Worm (Caenorhabditis elegans): ENCODE data around the gene Y51H4A.6.

Y51H4A.6 gene

DNA sequence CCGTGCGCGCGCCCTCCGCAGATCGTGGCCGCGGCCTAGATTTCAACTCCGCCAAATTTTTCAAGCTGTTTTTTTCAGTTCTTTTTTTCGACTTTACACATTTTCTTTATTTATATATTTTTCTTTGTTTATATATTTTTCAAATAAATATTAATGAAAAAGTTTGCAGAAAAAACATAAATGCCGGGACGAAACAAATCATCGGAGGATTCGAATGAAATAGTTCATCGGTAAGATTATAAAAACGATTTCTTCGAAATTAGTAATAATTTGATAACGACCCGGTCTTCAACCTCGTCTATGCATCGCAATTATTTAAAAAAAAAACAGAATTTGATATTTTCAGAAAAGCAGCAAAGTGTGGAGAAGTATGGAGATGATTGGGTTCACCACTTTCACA lies at the start of gene Y51H4A.6:
Gene Y51H4A.6 (plus strand): TSS at position 301 of the 400 bp plus-strand sequence.
- TF ChIP-seq F57C9.4 (tag; optimal IDR thresholded peaks at IDR 0.05) = no peak
- no peak for TF ChIP-seq cebp-1 (GFP tag; IDR thresholded peaks at IDR 0.05)
- no peak for TF ChIP-seq cebp-1 (tag; optimal IDR thresholded peaks at IDR 0.05)
- TF ChIP-seq rec-8 (tag; optimal IDR thresholded peaks at IDR 0.05) = no peak
- no peak for TF ChIP-seq ztf-18 (tag; optimal IDR thresholded peaks at IDR 0.05)
- TF ChIP-seq snpc-1.1 (tag; optimal IDR thresholded peaks at IDR 0.05; ENCODE audit: insufficient read depth) = no peak
- TF ChIP-seq F23B12.7 (tag; optimal IDR thresholded peaks at IDR 0.05; ENCODE audit: insufficient read depth) = no peak
- TF ChIP-seq Y95B8A.8 (GFP tag; IDR thresholded peaks at IDR 0.05) = no peak
- no peak for TF ChIP-seq snpc-4 (GFP tag; optimal IDR thresholded peaks at IDR 0.05)
- no peak for TF ChIP-seq snpc-4 (tag; optimal IDR thresholded peaks at IDR 0.05)
- TF ChIP-seq bed-1 (GFP tag; IDR thresholded peaks at IDR 0.05) = no peak
- no peak for TF ChIP-seq repo-1 (tag; optimal IDR thresholded peaks at IDR 0.05)
- no peak for TF ChIP-seq Y79H2A.3 (GFP tag; conservative IDR thresholded peaks at IDR 0.05)
- no peak for TF ChIP-seq C06A6.2 (GFP tag; conservative IDR thresholded peaks at IDR 0.05)
- TF ChIP-seq pbrm-1 (GFP tag; IDR thresholded peaks at IDR 0.05) = no peak
- no peak for TF ChIP-seq let-526 (GFP tag; IDR thresholded peaks at IDR 0.05)

DNA sequence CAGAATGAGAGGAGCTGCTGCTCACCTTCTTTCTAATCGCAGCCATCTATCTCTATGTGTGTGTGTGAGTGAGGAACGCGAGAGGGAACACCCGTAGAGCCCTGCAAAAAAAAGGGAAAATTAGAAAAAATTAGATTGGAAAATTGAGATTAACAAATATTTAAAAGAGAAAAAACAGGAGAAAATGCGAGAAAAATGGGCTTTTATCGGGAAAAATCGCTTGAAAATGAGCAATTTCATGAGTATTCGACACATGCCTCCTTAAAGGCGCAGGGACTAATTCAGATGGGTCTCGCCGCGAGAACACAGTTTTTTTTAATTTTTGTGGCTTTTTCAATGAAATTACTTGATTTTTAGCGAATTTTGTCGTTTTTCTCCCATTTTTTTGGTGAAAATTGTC lies 44.5 kb upstream of the Y51H4A.6 start, which contains the start of gene rho-1:
Gene rho-1 (minus strand): TSS at position 101 of the 400 bp plus-strand sequence.
- TF ChIP-seq nfya-1 (tag; optimal IDR thresholded peaks at IDR 0.05; ENCODE audit: borderline replicate concordance, insufficient read depth) (no peak), B0035.1 (tag; optimal IDR thresholded peaks at IDR 0.05) (no peak), repo-1 (tag; optimal IDR thresholded peaks at IDR 0.05) (no peak), nhr-90 (tag; optimal IDR thresholded peaks at IDR 0.05) (no peak), F57C9.4 (tag; optimal IDR thresholded peaks at IDR 0.05) (no peak), unc-130 (GFP tag; optimal IDR thresholded peaks at IDR 0.05) (no peak), cebp-2 (GFP tag; IDR thresholded peaks at IDR 0.05) (no peak), snpc-4 (GFP tag; optimal IDR thresholded peaks at IDR 0.05) (no peak), snpc-4 (tag; optimal IDR thresholded peaks at IDR 0.05) (no peak), ceh-40 (GFP tag; IDR thresholded peaks at IDR 0.05) (no peak), ceh-100 (GFP tag; IDR thresholded peaks at IDR 0.05) (no peak), bed-1 (GFP tag; IDR thresholded peaks at IDR 0.05) (no peak), hsf-1 (GFP tag; IDR thresholded peaks at IDR 0.05) (no peak), snpc-1.3 (tag; optimal IDR thresholded peaks at IDR 0.05; ENCODE audit: insufficient read depth) (no peak), mxl-1 (tag; optimal IDR thresholded peaks at IDR 0.05) (no peak), him-1 (tag; optimal IDR thresholded peaks at IDR 0.05) (no peak), mel-28 (tag; optimal IDR thresholded peaks at IDR 0.05; ENCODE audit: borderline replicate concordance) (no peak), F55B11.4 (tag; optimal IDR thresholded peaks at IDR 0.05; ENCODE audit: borderline replicate concordance, insufficient read depth) (no peak), ama-1 (optimal IDR thresholded peaks at IDR 0.05) (no peak), ama-1 (GFP tag; optimal IDR thresholded peaks at IDR 0.05) (no peak)

DNA sequence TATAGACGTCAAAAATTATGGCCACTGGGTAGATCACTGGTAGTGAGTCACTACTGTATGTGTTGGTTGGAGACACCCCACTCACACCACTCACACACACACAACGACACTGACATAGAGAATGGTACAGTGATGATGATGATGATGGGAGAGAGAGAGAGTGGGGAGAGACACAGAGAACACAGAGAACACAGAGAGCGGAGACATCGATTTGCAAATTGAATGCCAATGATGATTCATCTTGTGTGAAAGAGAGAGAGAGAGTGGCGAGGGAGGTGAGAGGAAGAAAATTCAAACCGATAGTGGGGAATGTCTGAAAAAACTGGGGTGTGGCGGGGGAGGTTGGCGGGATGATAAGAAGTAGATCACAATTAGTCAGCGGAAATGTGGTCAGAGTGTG lies 43.5 kb upstream of the Y51H4A.6 start:
- TF ChIP-seq ceh-91 (GFP tag; IDR thresholded peaks at IDR 0.05) (no peak), nfyb-1 (GFP tag; IDR thresholded peaks at IDR 0.05) (no peak), B0261.1 (tag; optimal IDR thresholded peaks at IDR 0.05) (no peak), snpc-4 (GFP tag; optimal IDR thresholded peaks at IDR 0.05) (no peak), snpc-4 (tag; optimal IDR thresholded peaks at IDR 0.05) (peak in 2 of 4 experiments; percentile 16 to 25), ceh-58 (GFP tag; IDR thresholded peaks at IDR 0.05) (no peak), hmg-1.2 (GFP tag; IDR thresholded peaks at IDR 0.05) (peak; percentile 44; the same call in 1 of the 2 replicates), T07F8.4 (tag; optimal IDR thresholded peaks at IDR 0.05) (no peak), tbp1 (GFP tag; optimal IDR thresholded peaks at IDR 0.05) (no peak), C06A6.2 (GFP tag; conservative IDR thresholded peaks at IDR 0.05) (no peak), F37B4.10 (GFP tag; IDR thresholded peaks at IDR 0.05) (no peak), Y56A3A.18 (GFP tag; IDR thresholded peaks at IDR 0.05) (0 out of 2 replicates have a peak, but pooled peaks have one; percentile 48), Y53F4B.3 (GFP tag; IDR thresholded peaks at IDR 0.05) (no peak), snpc-1.1 (tag; optimal IDR thresholded peaks at IDR 0.05; ENCODE audit: insufficient read depth) (no peak), madf-8 (GFP tag; conservative IDR thresholded peaks at IDR 0.05) (no peak), B0019.2 (GFP tag; conservative IDR thresholded peaks at IDR 0.05) (no peak), fkh-3 (tag; optimal IDR thresholded peaks at IDR 0.05) (no peak), somi-1 (GFP tag; optimal IDR thresholded peaks at IDR 0.05) (no peak), ceh-27 (GFP tag; optimal IDR thresholded peaks at IDR 0.05) (peak; percentile 67), nhr-90 (tag; optimal IDR thresholded peaks at IDR 0.05) (no peak)
